Worm (Caenorhabditis elegans) whole organism, mixed stage, embryonic: Measurements from ENCODE around the gene F22E5.1.
"Not testable (repeated sequence)": the region's sequence is repeated elsewhere in the genome, so short reads cannot be mapped to it uniquely, and the experiment has no call there.

Experiments
- bed-3 ChIP-seq: fragments of 200-800 bp; sonication (Bioruptor generic); optimal IDR thresholded peaks from 3 replicates; lab custom pipeline; 2018; ENCODE audit warnings: mild to moderate bottlenecking, missing genetic modification characterization, moderate library complexity, missing compliant biosample characterization
- blmp-1 ChIP-seq: fragments of 150-350 bp; optimal IDR thresholded peaks from 2 replicates; lab custom pipeline; 2014; ENCODE audit warnings: missing biosample characterization, missing genetic modification characterization
- ceh-39 ChIP-seq: fragments of 150-350 bp; optimal IDR thresholded peaks from 2 replicates; lab custom pipeline; 2014; ENCODE audit warnings: missing biosample characterization, missing genetic modification characterization
- ces-1 ChIP-seq: fragments of 150-350 bp; optimal IDR thresholded peaks from 2 replicates; lab custom pipeline; 2014; ENCODE audit warnings: missing biosample characterization, missing genetic modification reagents, missing genetic modification characterization
- cnd-1 ChIP-seq: fragments of 200-800 bp; sonication (Bioruptor generic); optimal IDR thresholded peaks from 2 replicates; lab custom pipeline; 2018; ENCODE audit warnings: mild to moderate bottlenecking, missing genetic modification characterization, missing compliant biosample characterization
- elt-1 ChIP-seq: sonication (generic microtip); optimal IDR thresholded peaks from 2 replicates; lab custom pipeline; 2017; ENCODE audit warnings: missing genetic modification characterization, mild to moderate bottlenecking, missing compliant biosample characterization, antibody characterized with exemption, moderate library complexity, borderline replicate concordance; ENCODE audit not compliant: insufficient read depth
- flh-1 ChIP-seq: fragments of 200-800 bp; sonication (Bioruptor generic); optimal IDR thresholded peaks from 2 replicates; lab custom pipeline; 2018; ENCODE audit warnings: mild to moderate bottlenecking, missing genetic modification characterization, moderate library complexity, missing compliant biosample characterization
- ham-2 ChIP-seq: fragments of 200-800 bp; sonication (Bioruptor generic); optimal IDR thresholded peaks from 2 replicates; lab custom pipeline; 2018; ENCODE audit warnings: mild to moderate bottlenecking, missing genetic modification characterization, missing compliant biosample characterization
- lin-13 ChIP-seq: fragments of 150-350 bp; optimal IDR thresholded peaks from 2 replicates; lab custom pipeline; 2014; ENCODE audit warnings: missing biosample characterization, missing genetic modification characterization
- lin-32 ChIP-seq: fragments of 200-800 bp; sonication (Bioruptor generic); optimal IDR thresholded peaks from 2 replicates; lab custom pipeline; 2018; ENCODE audit warnings: mild to moderate bottlenecking, missing genetic modification characterization, missing compliant biosample characterization
- lsy-2 ChIP-seq: fragments of 150-350 bp; optimal IDR thresholded peaks from 2 replicates; lab custom pipeline; 2014; ENCODE audit warnings: missing biosample characterization, missing genetic modification characterization
- mab-5 ChIP-seq: fragments of 150-350 bp; optimal IDR thresholded peaks from 2 replicates; lab custom pipeline; 2014; ENCODE audit warnings: missing biosample characterization, missing genetic modification characterization
- mls-2 ChIP-seq: sonication (generic microtip); optimal IDR thresholded peaks from 2 replicates; lab custom pipeline; 2016; ENCODE audit warnings: mild to moderate bottlenecking, missing genetic modification characterization, moderate library complexity, missing compliant biosample characterization
- nhr-12 ChIP-seq: fragments of 150-350 bp; optimal IDR thresholded peaks from 2 replicates; lab custom pipeline; 2014; ENCODE audit warnings: missing biosample characterization, missing genetic modification characterization
- nhr-2 ChIP-seq: fragments of 150-350 bp; optimal IDR thresholded peaks from 2 replicates; lab custom pipeline; 2014; ENCODE audit warnings: missing biosample characterization, missing genetic modification characterization
- nhr-237 ChIP-seq: fragments of 150-350 bp; optimal IDR thresholded peaks from 2 replicates; lab custom pipeline; 2014; ENCODE audit warnings: missing biosample characterization, missing genetic modification characterization
- nhr-28 ChIP-seq: fragments of 150-350 bp; optimal IDR thresholded peaks from 2 replicates; lab custom pipeline; 2014; ENCODE audit warnings: missing biosample characterization, missing genetic modification characterization
- nhr-76 ChIP-seq: sonication (generic microtip); optimal IDR thresholded peaks from 2 replicates; lab custom pipeline; 2017; ENCODE audit warnings: missing biosample characterization, missing genetic modification characterization
- pha-4 ChIP-seq: fragments of 150-350 bp; optimal IDR thresholded peaks from 2 replicates; lab custom pipeline; 2018; ENCODE audit warnings: missing biosample characterization, missing genetic modification reagents, missing genetic modification characterization
- sem-2 ChIP-seq: fragments of 200-800 bp; sonication (Bioruptor generic); optimal IDR thresholded peaks from 2 replicates; lab custom pipeline; 2018; ENCODE audit warnings: mild to moderate bottlenecking, missing genetic modification characterization, missing compliant biosample characterization
- snpc-4 ChIP-seq: fragments of 150-350 bp; optimal IDR thresholded peaks from 2 replicates; lab custom pipeline; 2014; ENCODE audit warnings: missing biosample characterization, missing genetic modification characterization
- sptf-1 ChIP-seq: sonication (generic microtip); optimal IDR thresholded peaks from 2 replicates; lab custom pipeline; 2017; ENCODE audit warnings: mild to moderate bottlenecking, missing genetic modification characterization, moderate library complexity, missing compliant biosample characterization
- tbx-8 ChIP-seq: fragments of 200-800 bp; sonication (Bioruptor generic); optimal IDR thresholded peaks from 2 replicates; lab custom pipeline; 2018; ENCODE audit warnings: mild to moderate bottlenecking, missing genetic modification characterization, moderate library complexity, missing compliant biosample characterization
- unc-120 ChIP-seq: sonication (generic microtip); optimal IDR thresholded peaks from 2 replicates; lab custom pipeline; 2017; ENCODE audit warnings: missing genetic modification characterization, missing compliant biosample characterization; ENCODE audit not compliant: poor library complexity, severe bottlenecking
- unc-39 ChIP-seq: fragments of 150-350 bp; optimal IDR thresholded peaks from 2 replicates; lab custom pipeline; 2014; ENCODE audit warnings: missing biosample characterization, missing genetic modification characterization
- unc-62 ChIP-seq: fragments of 150-350 bp; optimal IDR thresholded peaks from 2 replicates; lab custom pipeline; 2014; ENCODE audit warnings: missing biosample characterization, missing genetic modification reagents, missing genetic modification characterization
- zip-8 ChIP-seq: fragments of 150-350 bp; optimal IDR thresholded peaks from 2 replicates; lab custom pipeline; 2014; ENCODE audit warnings: missing biosample characterization, missing genetic modification characterization
- ztf-11 ChIP-seq: fragments of 150-350 bp; optimal IDR thresholded peaks from 2 replicates; lab custom pipeline; 2014; ENCODE audit warnings: missing biosample characterization, missing genetic modification characterization

F22E5.1 gene

DNA sequence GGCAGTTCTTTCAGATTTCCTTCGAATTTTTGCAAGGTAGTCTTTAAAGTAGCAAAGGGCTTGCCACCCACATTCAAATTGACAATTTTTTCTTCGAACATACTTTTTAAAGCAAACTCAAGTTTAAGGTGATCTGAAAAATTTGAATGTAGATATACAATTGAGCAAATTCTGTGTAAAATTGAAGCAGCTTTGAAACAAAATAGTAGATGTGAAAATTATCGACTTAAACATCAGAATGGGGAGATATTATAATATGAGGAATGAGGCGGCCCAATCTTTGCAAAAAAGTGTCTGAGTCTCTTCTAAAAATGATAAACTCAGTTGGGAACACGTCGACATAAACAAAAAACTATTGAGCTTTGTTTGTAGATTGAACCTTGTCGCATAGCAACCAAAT, 29.1 kb upstream of the F22E5.1 start, which contains the start of gene F22E5.11:
F22E5.11 (minus strand) TSS at position 101 of the 400 bp plus-strand sequence.
- TF ChIP-seq nhr-237 (tag; lab: Kevin White, UChicago) (no peak), ham-2 (no peak), sptf-1 (tag; lab: Kevin White, UChicago) (no peak), snpc-4 (no peak), sem-2 (no peak), lsy-2 (no peak)

DNA sequence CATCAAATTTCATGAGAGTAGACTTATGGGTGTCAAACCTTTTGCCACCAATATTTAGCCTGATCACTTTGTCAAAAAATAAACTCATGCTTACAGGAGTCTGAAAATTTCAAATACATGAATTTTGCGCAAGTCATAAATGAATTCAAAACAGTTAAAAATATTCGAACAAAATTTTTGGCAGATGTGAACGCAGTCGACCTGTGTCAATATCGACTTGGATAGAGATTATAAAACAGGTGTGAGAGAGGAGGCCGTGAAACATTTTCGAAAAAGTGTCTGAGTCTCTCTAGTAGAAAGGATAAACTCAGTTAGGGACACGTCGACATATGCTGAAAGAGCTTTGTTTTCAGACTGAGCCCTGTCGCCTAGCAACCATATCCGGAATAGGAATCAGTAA, 26.8 kb upstream of the F22E5.1 start, which contains the start of gene F22E5.12:
F22E5.12 (minus strand) TSS at position 101 of the 400 bp plus-strand sequence.
- not testable (repeated sequence) for TF ChIP-seq bed-3; nhr-2 (tag; lab: Kevin White, UChicago); tbx-8

DNA sequence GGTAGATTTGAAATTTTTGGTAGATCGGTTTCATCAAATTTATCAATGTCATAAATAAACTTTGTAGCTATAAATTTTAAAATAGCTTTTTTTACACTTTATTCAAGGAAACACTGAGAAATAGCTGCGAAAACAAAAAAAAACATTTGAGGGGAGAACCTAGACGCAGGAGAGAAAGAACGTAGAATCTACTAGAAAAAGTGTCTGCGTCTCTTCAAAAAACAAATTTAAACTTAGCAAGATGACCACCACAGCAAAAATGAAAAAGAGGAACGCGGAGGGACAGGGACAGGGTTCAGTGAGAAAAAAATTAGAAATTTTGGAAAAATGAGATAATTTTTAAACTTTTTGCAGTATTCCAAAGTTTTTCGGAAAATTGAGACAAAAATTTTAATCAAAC, 24.6 kb upstream of the F22E5.1 start:
- TF ChIP-seq nhr-2 (tag; lab: Kevin White, UChicago) = no peak
- no peak for TF ChIP-seq mab-5 (tag; lab: Kevin White, UChicago)
- no peak for TF ChIP-seq nhr-28 (tag; lab: Kevin White, UChicago)
- TF ChIP-seq pha-4 (tag; lab: Kevin White, UChicago) = no peak
- no peak for TF ChIP-seq ces-1
- no peak for TF ChIP-seq unc-39 (tag; lab: Kevin White, UChicago)
- no peak for TF ChIP-seq snpc-4
- no peak for TF ChIP-seq blmp-1 (tag; lab: Kevin White, UChicago)
- TF ChIP-seq ceh-39 = no peak
- no peak for TF ChIP-seq unc-62 (GFP tag; lab: Kevin White, UChicago)
- no peak for TF ChIP-seq flh-1 (GFP tag; lab: Kevin White, UChicago)
- no peak for TF ChIP-seq lin-13 (tag; lab: Kevin White, UChicago)

DNA sequence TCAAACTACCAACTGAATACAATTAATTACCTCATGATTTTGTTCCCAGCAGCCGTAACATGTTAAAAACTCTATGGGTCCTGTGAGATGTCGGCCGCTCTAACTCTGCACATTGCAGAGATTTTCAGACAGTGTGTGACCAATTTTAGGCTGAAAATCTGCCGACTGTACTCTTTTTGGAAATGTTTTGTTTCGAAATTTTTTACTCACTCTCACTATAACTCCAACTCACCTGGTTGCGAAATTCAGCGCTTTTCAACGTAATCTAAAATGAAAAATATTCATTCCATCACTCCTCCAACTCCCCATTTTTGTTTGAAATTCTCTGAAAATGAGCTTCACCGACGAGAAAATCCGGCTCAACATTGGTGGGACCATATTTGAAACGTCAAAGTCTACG, 24.0 kb upstream of the F22E5.1 start, which contains the start of the genes F22E5.13 and F22E5.6:
F22E5.13 (minus strand) TSS at position 101 of the 400 bp plus-strand sequence.
F22E5.6 (plus strand) TSS at position 297 of the 400 bp plus-strand sequence.
- TF ChIP-seq lin-32 (GFP tag; lab: Kevin White, UChicago) (no peak), unc-120 (tag; lab: Kevin White, UChicago) (no peak), mls-2 (tag; lab: Kevin White, UChicago) (no peak), nhr-28 (tag; lab: Kevin White, UChicago) (no peak), snpc-4 (no peak), elt-1 (no peak), flh-1 (GFP tag; lab: Kevin White, UChicago) (no peak), ces-1 (no peak), bed-3 (no peak), lin-13 (tag; lab: Kevin White, UChicago) (no peak), cnd-1 (no peak), ztf-11 (tag; lab: Kevin White, UChicago) (no peak), nhr-76 (tag; lab: Kevin White, UChicago) (no peak), mab-5 (tag; lab: Kevin White, UChicago) (no peak)

DNA sequence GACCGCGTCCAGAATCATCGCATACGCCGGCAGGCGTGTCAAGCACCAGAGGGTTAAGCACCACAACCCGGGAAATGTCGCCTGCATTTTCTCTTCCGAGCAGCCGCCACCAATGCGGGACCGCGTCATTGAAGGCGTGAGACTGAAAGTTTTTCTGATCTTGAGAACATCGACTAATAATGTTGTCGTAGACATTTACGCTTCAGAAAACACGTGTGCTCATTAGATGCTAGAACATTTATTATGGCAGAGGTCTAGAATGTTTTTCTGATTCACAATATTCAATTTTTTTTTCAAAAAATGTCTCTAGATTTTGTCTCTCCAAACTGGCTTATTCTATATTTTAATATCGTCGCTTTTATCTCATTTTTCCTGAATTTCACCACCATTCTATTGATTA, 17.0 kb upstream of the F22E5.1 start, which contains the start of gene sri-47:
sri-47 (plus strand) TSS at position 301 of the 400 bp plus-strand sequence.
- TF ChIP-seq sem-2 = no peak
- no peak for TF ChIP-seq cnd-1
- no peak for TF ChIP-seq ztf-11 (tag; lab: Kevin White, UChicago)
- no peak for TF ChIP-seq nhr-237 (tag; lab: Kevin White, UChicago)
- no peak for TF ChIP-seq ham-2
- TF ChIP-seq bed-3 = no peak
- TF ChIP-seq nhr-2 (tag; lab: Kevin White, UChicago) = no peak
- no peak for TF ChIP-seq nhr-12 (tag; lab: Kevin White, UChicago)

DNA sequence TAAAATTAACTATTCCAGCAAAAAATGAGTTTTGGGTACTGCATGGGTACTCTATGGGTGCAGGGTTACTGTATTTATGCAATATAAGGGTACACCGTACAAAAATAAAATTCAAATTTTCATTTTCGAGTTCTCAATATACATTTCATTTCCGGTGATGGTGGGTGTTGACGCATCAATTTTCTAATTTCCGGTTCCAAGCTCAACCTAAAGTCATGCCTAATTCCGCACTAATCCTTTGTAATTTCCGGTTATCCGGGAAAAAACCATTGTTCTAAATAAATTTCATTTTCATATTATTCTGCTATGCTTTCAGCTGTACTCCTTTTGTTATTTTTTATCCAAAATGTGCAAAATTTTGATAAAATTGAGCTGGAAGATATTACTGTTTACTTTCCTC, 14.2 kb upstream of the F22E5.1 start, which contains the start of gene gcy-21:
gcy-21 (plus strand) TSS at position 301 of the 400 bp plus-strand sequence.
- no peak for TF ChIP-seq nhr-76 (tag; lab: Kevin White, UChicago)
- TF ChIP-seq zip-8 (tag; lab: Kevin White, UChicago) = no peak
- TF ChIP-seq nhr-12 (tag; lab: Kevin White, UChicago) = no peak
- TF ChIP-seq elt-1 = no peak
- TF ChIP-seq snpc-4 = no peak
- no peak for TF ChIP-seq lin-13 (tag; lab: Kevin White, UChicago)
- no peak for TF ChIP-seq sem-2
- no peak for TF ChIP-seq ces-1
- TF ChIP-seq, all 35 proteins: peak for 0
